Worm (Caenorhabditis elegans) whole organism, dauer: ENCODE measurements around the gene ddl-1.

Experiments used
- unc-62 ChIP-seq: sonication (generic microtip); optimal IDR thresholded peaks from 2 replicates; lab custom pipeline; 2017; ENCODE audit warnings: missing biosample characterization, missing genetic modification reagents, missing genetic modification characterization

Gene ddl-1

ce11 chrII:5648272-5648671 lies at the start of gene ddl-1:
Gene ddl-1 (minus strand): TSS chrII:5648372.
- TF ChIP-seq unc-62 (GFP tag; lab: Kevin White, UChicago), result no peak

ce11 chrII:5697338-5697737 lies 49.2 kb upstream of the ddl-1 start:
- TF ChIP-seq unc-62 (GFP tag; lab: Kevin White, UChicago), result no peak

ce11 chrII:5696218-5696617 lies 48.0 kb upstream of the ddl-1 start:
- no peak for TF ChIP-seq unc-62 (GFP tag; lab: Kevin White, UChicago)

DNA sequence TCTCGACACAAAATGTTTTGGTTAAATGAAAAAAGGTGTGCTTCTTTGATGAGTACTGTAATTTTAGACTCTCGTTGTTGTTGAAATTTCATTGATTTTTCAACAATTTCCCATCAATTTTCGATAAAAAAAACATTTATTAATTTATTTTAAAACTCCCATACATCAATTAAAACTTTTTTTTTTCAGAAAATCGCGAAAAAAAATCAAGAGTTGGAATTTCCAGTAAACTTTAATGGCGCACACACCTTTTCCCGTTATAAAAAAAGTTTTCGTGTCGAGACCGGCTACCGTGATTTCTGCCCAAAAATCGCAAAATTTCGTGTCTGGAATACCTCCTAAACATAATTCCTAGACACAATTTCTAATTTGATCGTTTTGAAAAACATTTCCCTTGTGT lies 46.6 kb upstream of the ddl-1 start, which contains the start of gene C25H3.14:
Gene C25H3.14, plus strand, starts transcription at position 301 of the 400 bp plus-strand sequence.
- no peak for TF ChIP-seq unc-62 (GFP tag; lab: Kevin White, UChicago)

DNA sequence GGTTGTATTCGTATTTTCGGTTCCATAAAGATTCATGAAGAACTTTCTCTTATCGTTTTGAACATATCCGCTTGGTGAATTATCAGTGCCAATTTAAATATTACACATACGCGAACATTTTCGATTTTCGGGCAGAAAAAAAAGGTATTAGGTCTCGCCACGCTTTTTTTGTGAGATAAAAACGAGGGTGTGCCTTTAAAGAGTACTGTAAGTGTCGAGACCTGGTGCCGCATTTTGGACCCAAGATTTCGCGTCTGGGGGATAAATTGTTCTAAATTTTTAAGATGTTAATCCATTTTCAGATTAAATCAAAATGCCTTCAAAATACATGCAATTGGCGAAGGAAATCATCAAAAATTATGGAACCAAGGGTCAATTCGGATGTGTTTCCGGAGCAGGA lies 45.7 kb upstream of the ddl-1 start, which contains the start of gene C25H3.3:
Gene C25H3.3, plus strand, starts transcription at position 301 of the 400 bp plus-strand sequence.
- no peak for TF ChIP-seq unc-62 (GFP tag; lab: Kevin White, UChicago)

DNA sequence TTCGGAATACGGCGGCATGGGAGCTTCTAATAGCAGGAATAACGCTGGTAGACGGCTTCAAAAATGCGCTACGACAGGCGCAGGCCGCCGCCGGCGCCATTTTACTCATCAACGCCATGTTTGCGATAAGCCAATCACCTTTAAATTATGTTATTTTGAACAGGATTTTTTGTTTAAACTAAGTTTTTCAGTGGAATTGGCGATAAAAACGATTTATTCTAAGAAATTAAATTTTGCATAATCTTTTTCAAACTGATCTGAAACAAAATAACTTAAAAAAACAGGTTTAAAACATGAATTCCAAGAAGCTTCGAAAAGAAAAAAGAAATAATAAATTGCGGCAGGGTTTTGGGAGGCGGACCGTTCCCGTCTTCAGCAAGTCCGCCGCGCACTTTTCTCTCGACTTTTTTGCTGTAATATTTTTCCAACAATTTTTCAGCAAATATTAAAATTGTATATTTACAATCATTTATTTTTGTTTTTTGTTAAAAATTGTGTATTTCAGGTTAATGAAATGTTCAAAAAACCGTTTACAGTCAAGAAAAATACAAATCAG lies 43.1 kb upstream of the ddl-1 start, which contains the start of the genes ndub-5 and eif-2D:
Gene ndub-5, minus strand, starts transcription at position 138 of the 556 bp plus-strand sequence.
Gene eif-2D, plus strand, starts transcription at position 506 of the 556 bp plus-strand sequence.
- no peak for TF ChIP-seq unc-62 (GFP tag; lab: Kevin White, UChicago)

ce11 chrII:5688959-5689358 lies 40.8 kb upstream of the ddl-1 start, which contains the start of gene C25H3.11:
Gene C25H3.11 (minus strand): TSS chrII:5689040.
- TF ChIP-seq unc-62 (GFP tag; lab: Kevin White, UChicago), result no peak

ce11 chrII:5680703-5681102 lies 32.5 kb upstream of the ddl-1 start, which contains the start of gene flp-27:
Gene flp-27 (plus strand): TSS chrII:5681003.
- TF ChIP-seq unc-62 (GFP tag; lab: Kevin White, UChicago), result no peak

- TF ChIP-seq unc-62 (GFP tag; lab: Kevin White, UChicago), result no peak
These were observed 21.4 kb upstream of the ddl-1 start, which contains the start of gene C25H3.17 for ce11 chrII:5669580-5669979. Gene C25H3.17 (minus strand): TSS chrII:5669680.

ce11 chrII:5668830-5669229 lies 20.7 kb upstream of the ddl-1 start, which contains the start of gene C25H3.7:
Gene C25H3.7 (minus strand): TSS chrII:5668930.
- no peak for TF ChIP-seq unc-62 (GFP tag; lab: Kevin White, UChicago)

ce11 chrII:5667540-5667939 lies 19.4 kb upstream of the ddl-1 start:
- no peak for TF ChIP-seq unc-62 (GFP tag; lab: Kevin White, UChicago)

- no peak for TF ChIP-seq unc-62 (GFP tag; lab: Kevin White, UChicago)
These were observed 17.8 kb upstream of the ddl-1 start, which contains the start of gene C25H3.16 for ce11 chrII:5665991-5666390. Gene C25H3.16 (plus strand): TSS chrII:5666291.

DNA sequence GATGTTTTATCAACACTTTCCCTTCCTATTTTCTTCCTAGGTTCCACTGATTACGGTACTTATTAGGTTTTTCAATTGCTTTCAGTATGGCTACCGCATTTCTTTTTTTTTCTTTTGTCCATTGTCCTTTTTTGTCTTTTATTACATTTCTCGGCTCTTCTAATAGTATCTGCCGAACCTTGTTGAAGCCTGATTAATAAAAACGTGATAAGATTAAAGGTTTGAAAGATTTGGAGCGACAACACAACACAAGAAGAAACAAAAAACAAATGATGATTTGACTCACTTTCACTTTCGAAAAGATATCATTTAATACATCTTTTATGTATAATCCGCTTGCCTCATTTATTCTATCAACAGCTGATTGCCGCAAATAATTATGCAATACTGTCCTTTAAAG lies 16.9 kb upstream of the ddl-1 start, which contains the start of gene C25H3.15:
Gene C25H3.15, plus strand, starts transcription at position 301 of the 400 bp plus-strand sequence.
- TF ChIP-seq unc-62 (GFP tag; lab: Kevin White, UChicago), result no peak

ce11 chrII:5663180-5663791 lies 15.1 kb upstream of the ddl-1 start:
- TF ChIP-seq unc-62 (GFP tag; lab: Kevin White, UChicago), result no peak

- TF ChIP-seq unc-62 (GFP tag; lab: Kevin White, UChicago), result no peak
These were observed 13.6 kb upstream of the ddl-1 start for ce11 chrII:5661735-5662177.
